Worm (Caenorhabditis elegans) whole organism, midembryonic: Measurements from ENCODE around the gene Y54F10BM.22.

Experiments
- T22C8.4 ChIP-seq: fragments of 200-800 bp; sonication (Bioruptor generic); IDR thresholded peaks from 2 replicates; pipeline ENCODE4 v1.3.6; 2022; ENCODE audit warnings: missing genetic modification characterization, missing compliant biosample characterization
- cog-1 ChIP-seq: sonication (generic microtip); optimal IDR thresholded peaks from 2 replicates; lab custom pipeline; 2016; ENCODE audit warnings: missing genetic modification characterization, missing compliant biosample characterization
- flt-1 ChIP-seq: fragments of 200-800 bp; sonication (Bioruptor generic); IDR thresholded peaks from 2 replicates; pipeline ENCODE4 v1.3.6; 2022; ENCODE audit warnings: missing genetic modification characterization, missing compliant biosample characterization
- klf-2 ChIP-seq: fragments of 200-800 bp; sonication (Bioruptor generic); conservative IDR thresholded peaks from 2 replicates; pipeline ENCODE4 v1.3.6; 2022; ENCODE audit warnings: missing genetic modification reagents, missing genetic modification characterization, missing compliant biosample characterization
- med-1 ChIP-seq: sonication (generic microtip); optimal IDR thresholded peaks from 2 replicates; lab custom pipeline; 2017; ENCODE audit warnings: missing genetic modification characterization, mild to moderate bottlenecking, missing compliant biosample characterization, antibody characterized with exemption, missing genetic modification reagents; ENCODE audit not compliant: insufficient read depth
- ref-1 ChIP-seq: fragments of 200-800 bp; sonication (Bioruptor generic); conservative IDR thresholded peaks from 2 replicates; pipeline ENCODE4 v1.3.6; 2022; ENCODE audit warnings: missing genetic modification reagents, missing genetic modification characterization, missing compliant biosample characterization
- tab-1 ChIP-seq: fragments of 200-800 bp; sonication (Bioruptor generic); IDR thresholded peaks from 2 replicates; pipeline ENCODE4 v1.3.6; 2022; ENCODE audit warnings: missing genetic modification characterization, missing compliant biosample characterization
- ztf-23 ChIP-seq: fragments of 200-800 bp; sonication (Bioruptor generic); IDR thresholded peaks from 2 replicates; pipeline ENCODE4 v1.3.6; 2022; ENCODE audit warnings: missing genetic modification reagents, missing genetic modification characterization, missing compliant biosample characterization
- ztf-29 ChIP-seq: fragments of 200-800 bp; sonication (Bioruptor generic); IDR thresholded peaks from 2 replicates; pipeline ENCODE4 v1.3.6; 2022; ENCODE audit warnings: missing genetic modification reagents, missing genetic modification characterization, missing compliant biosample characterization

- TF ChIP-seq med-1 (GFP tag; lab: Kevin White, UChicago): no peak
- no peak for TF ChIP-seq ref-1 (GFP tag; lab: Robert Waterston, UW)
- TF ChIP-seq klf-2 (GFP tag; lab: Robert Waterston, UW): no peak
- no peak for TF ChIP-seq tab-1 (GFP tag; lab: Robert Waterston, UW)
- TF ChIP-seq cog-1 (tag; lab: Kevin White, UChicago): no peak
- peak; percentile 52; the same call in 1 of the 2 replicates for TF ChIP-seq flt-1 (GFP tag; lab: Robert Waterston, UW)
- no peak for TF ChIP-seq T22C8.4 (GFP tag; lab: Robert Waterston, UW)
- TF ChIP-seq ztf-29 (GFP tag; lab: Robert Waterston, UW): no peak
- TF ChIP-seq ztf-23 (GFP tag; lab: Robert Waterston, UW): no peak
Measured at ce11 chrIII:2234192-2234934, 46.3 kb upstream of the Y54F10BM.22 start, which contains the start of gene C39B5.2.
